Worm (Caenorhabditis elegans) whole organism, L4 larva: Measurements from ENCODE around the gene W09D6.4.

Experiments used
- T20F7.1 ChIP-seq: fragments of 200-800 bp; sonication (Bioruptor generic); optimal IDR thresholded peaks from 2 replicates; lab custom pipeline; 2018; ENCODE audit warnings: mild to moderate bottlenecking, missing genetic modification characterization, missing compliant biosample characterization
- ZK337.2 ChIP-seq: fragments of 200-800 bp; sonication (Bioruptor generic); IDR thresholded peaks from 2 replicates; pipeline ENCODE4 v1.3.6; 2022; ENCODE audit warnings: missing genetic modification reagents, missing genetic modification characterization, missing compliant biosample characterization
- ZK546.5 ChIP-seq, 2 experiments: sonication (generic microtip); optimal IDR thresholded peaks; 2 replicates each; lab custom pipeline; 2017; ENCODE audit warnings: missing biosample characterization in 2 of 2, missing genetic modification characterization in 2 of 2
- ces-1 ChIP-seq: fragments of 150-350 bp; sonication (generic microtip); optimal IDR thresholded peaks from 4 replicates; lab custom pipeline; 2014; ENCODE audit warnings: missing biosample characterization, missing genetic modification reagents, missing genetic modification characterization
- lin-29 ChIP-seq: fragments of 200-800 bp; sonication (Bioruptor generic); IDR thresholded peaks from 2 replicates; pipeline ENCODE4 v1.3.6; 2022; ENCODE audit warnings: missing genetic modification reagents, missing genetic modification characterization, missing compliant biosample characterization
- nhr-28 ChIP-seq: fragments of 150-350 bp; optimal IDR thresholded peaks from 2 replicates; lab custom pipeline; 2014; ENCODE audit warnings: missing biosample characterization, missing genetic modification characterization
- pha-4 ChIP-seq, 2 experiments: fragments of 150-350 bp in 1 of 2; fragments of 200-800 bp in 1 of 2; sonication (Bioruptor generic) in 1 of 2; IDR thresholded peaks in 1 of 2; optimal IDR thresholded peaks in 1 of 2; 2 replicates each; pipeline versions ENCODE4 v1.3.6 to Lab custom; 2014 to 2022; ENCODE audit warnings: missing genetic modification characterization in 2 of 2, missing genetic modification reagents in 2 of 2, missing biosample characterization in 1 of 2, missing compliant biosample characterization in 1 of 2
- pqm-1 ChIP-seq: sonication (generic microtip); optimal IDR thresholded peaks from 2 replicates; lab custom pipeline; 2017; ENCODE audit warnings: missing biosample characterization, missing genetic modification characterization

DNA sequence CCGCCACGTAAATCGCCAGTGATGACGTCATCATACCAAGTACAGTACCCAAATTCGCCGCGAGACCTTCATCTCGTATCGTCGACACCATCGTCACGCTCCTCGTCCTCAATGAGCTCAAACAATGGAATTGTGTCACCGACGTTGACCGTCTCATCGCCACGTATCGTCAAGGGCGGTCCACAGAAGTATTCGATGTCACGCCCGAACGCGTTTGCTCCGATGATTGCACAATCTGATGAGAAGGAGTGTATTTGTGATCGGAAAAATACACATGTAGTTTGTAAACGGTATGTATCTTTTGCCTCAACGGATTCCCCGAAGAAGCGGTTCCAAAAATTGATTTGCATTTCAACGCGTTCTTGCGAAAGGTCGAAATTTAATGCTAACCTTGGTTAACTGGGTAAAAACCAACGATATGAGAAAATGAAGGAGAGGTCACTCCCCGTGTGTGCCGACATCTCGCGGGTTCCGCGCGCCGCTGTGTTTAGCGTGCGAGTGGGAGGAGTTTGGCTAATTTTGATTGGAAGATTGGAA is 10.6 kb downstream of the W09D6.4 start:
- TF ChIP-seq T20F7.1 (GFP tag; lab: Kevin White, UChicago) (no peak), nhr-28 (tag; lab: Kevin White, UChicago) (no peak), pha-4 (GFP tag; IDR thresholded peaks at IDR 0.05; lab: Robert Waterston, UW) (no peak), pha-4 (tag; optimal IDR thresholded peaks at IDR 0.05; lab: Kevin White, UChicago) (no peak), ZK546.5 (tag; optimal IDR thresholded peaks at IDR 0.05; lab: Kevin White, UChicago) (no peak), lin-29 (GFP tag; lab: Robert Waterston, UW) (no peak), pqm-1 (tag; lab: Kevin White, UChicago) (no peak), ces-1 (GFP tag; lab: Kevin White, UChicago) (no peak), ZK337.2 (GFP tag; lab: Robert Waterston, UW) (peak; percentile 48; the same call in 1 of the 2 replicates)
